3 worm cellular contexts compared by ENCODE assay signal in the genomic region with DNA sequence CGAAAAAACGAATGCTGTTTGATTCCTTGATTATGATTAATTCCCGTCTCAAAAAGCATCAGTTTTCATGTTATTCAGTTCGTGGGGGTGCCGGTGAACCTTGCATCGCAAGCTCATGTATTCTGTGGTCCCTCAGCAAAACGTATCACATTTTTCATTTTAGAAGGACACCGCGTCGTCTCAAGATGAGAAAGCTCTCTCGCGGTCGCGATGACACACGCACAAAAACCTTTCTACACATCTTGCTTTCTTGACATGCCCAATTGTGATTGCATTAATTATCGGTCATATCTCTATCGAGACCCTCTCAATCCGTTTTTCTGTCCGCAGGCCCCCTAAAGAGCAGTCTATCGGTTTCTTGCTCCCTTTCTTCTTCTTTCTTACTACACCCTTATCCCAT.
TF ChIP-seq lines count a peak whose summit lies in the region.

No protein-coding gene starts in this region.

TF ChIP-seq in whole organism, L4 larva, 104 proteins besides CTCF, POLR2A, EP300 and RAD21:
- TF ChIP-seq aha-1 (tag; lab: Kevin White, UChicago) (peak; percentile 73), unc-39 (tag; optimal IDR thresholded peaks at IDR 0.05; lab: Kevin White, UChicago) (no peak), rbr-2 (tag; optimal IDR thresholded peaks at IDR 0.05; lab: Kevin White, UChicago) (no peak), unc-62 (GFP tag; optimal IDR thresholded peaks at IDR 0.05 in 1 of 2; lab: Kevin White, UChicago) (peak in 1 of 2 experiments; percentile 93), unc-62 (tag; optimal IDR thresholded peaks at IDR 0.05; lab: Kevin White, UChicago) (no peak), ctbp-1 (GFP tag; IDR thresholded peaks at IDR 0.05; lab: Robert Waterston, UW) (no peak), mes-2 (tag; optimal IDR thresholded peaks at IDR 0.05; lab: Kevin White, UChicago; ENCODE audit: poor library complexity, severe bottlenecking) (no peak)
TF ChIP-seq in whole organism, L4 larva: peak in this region for 2.

TF ChIP-seq in whole organism, late embryonic, 69 proteins besides CTCF, POLR2A, EP300 and RAD21:
- TF ChIP-seq ceh-22 (tag; optimal IDR thresholded peaks at IDR 0.05; lab: Kevin White, UChicago) (no peak), hlh-30 (tag; optimal IDR thresholded peaks at IDR 0.05; lab: Kevin White, UChicago; ENCODE audit: insufficient read depth) (no peak), unc-42 (tag; optimal IDR thresholded peaks at IDR 0.05; lab: Kevin White, UChicago) (peak; percentile 17), ceh-18 (tag; optimal IDR thresholded peaks at IDR 0.05; lab: Kevin White, UChicago) (no peak)

TF ChIP-seq in whole organism, mixed stage, embryonic, 35 proteins besides CTCF, POLR2A, EP300 and RAD21:
- TF ChIP-seq unc-39 (tag; optimal IDR thresholded peaks at IDR 0.05; lab: Kevin White, UChicago) (no peak), ces-1 (GFP tag; optimal IDR thresholded peaks at IDR 0.05; lab: Kevin White, UChicago) (peak; percentile 39)
TF ChIP-seq in whole organism, mixed stage, embryonic: peak in this region for 1.
